Comparison of ENCODE assay signal across 1 fruit fly cellular context in the genomic region with DNA sequence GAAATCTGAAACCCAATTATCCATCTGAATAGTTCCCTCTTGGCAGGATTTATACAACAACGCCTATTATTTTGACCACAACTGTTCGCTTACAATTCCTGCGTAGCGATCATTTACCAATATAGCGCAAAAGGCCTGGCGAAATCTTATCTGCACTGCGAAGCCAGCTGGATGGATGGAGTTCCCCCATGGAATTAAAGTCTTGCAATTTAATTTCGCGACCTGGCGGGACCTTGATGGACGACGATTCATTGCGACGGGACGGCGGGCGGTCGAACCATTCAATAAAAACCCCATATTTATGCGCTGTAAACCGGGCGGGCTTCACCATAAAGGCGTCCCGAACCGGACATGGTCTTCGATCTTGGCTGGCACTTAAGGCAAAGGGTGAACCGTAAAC.
A peak's percentile ranks its signal among the peaks of the same experiment; 100 is the strongest.
TF ChIP-seq lines count a peak whose summit lies in the region.

No protein-coding gene starts in this region.

TF ChIP-seq in whole organism, prepupa, 60 proteins besides CTCF, POLR2A, EP300 and RAD21 (continued from another document):
- TF ChIP-seq acj6 (GFP tag; optimal IDR thresholded peaks at IDR 0.05; lab: Kevin White, UChicago): no peak
- TF ChIP-seq CG6808 (GFP tag; optimal IDR thresholded peaks at IDR 0.05; lab: Kevin White, UChicago): peak; percentile 33
- TF ChIP-seq fd85E (GFP tag; optimal IDR thresholded peaks at IDR 0.05; lab: Kevin White, UChicago): no peak
- no peak for TF ChIP-seq CG11762 (GFP tag; optimal IDR thresholded peaks at IDR 0.05; lab: Kevin White, UChicago; ENCODE audit: insufficient read depth)
- TF ChIP-seq achi (GFP tag; optimal IDR thresholded peaks at IDR 0.05; lab: Kevin White, UChicago): no peak
- no peak for TF ChIP-seq pdm3 (GFP tag; optimal IDR thresholded peaks at IDR 0.05; lab: Kevin White, UChicago)
- TF ChIP-seq Smox (GFP tag; optimal IDR thresholded peaks at IDR 0.05; lab: Kevin White, UChicago): no peak
- no peak for TF ChIP-seq spab (GFP tag; optimal IDR thresholded peaks at IDR 0.05; lab: Kevin White, UChicago)
- TF ChIP-seq svp (GFP tag; lab: Kevin White, UChicago): no peak
- TF ChIP-seq salr (GFP tag; optimal IDR thresholded peaks at IDR 0.05; lab: Kevin White, UChicago): no peak
- no peak for TF ChIP-seq Sox14 (GFP tag; optimal IDR thresholded peaks at IDR 0.05; lab: Kevin White, UChicago)
- TF ChIP-seq CG15336 (GFP tag; IDR thresholded peaks at IDR 0.05; lab: Robert Waterston, UW): no peak
- no peak for TF ChIP-seq vri (GFP tag; optimal IDR thresholded peaks at IDR 0.05; lab: Kevin White, UChicago)
- TF ChIP-seq CG10669 (GFP tag; optimal IDR thresholded peaks at IDR 0.05; lab: Kevin White, UChicago): peak; percentile 13
- TF ChIP-seq dac (GFP tag; optimal IDR thresholded peaks at IDR 0.05; lab: Kevin White, UChicago): no peak
- peak; percentile 23 for TF ChIP-seq topi (GFP tag; optimal IDR thresholded peaks at IDR 0.05; lab: Kevin White, UChicago)
- peak; percentile 21 for TF ChIP-seq Hr39 (GFP tag; optimal IDR thresholded peaks at IDR 0.05; lab: Kevin White, UChicago)
- peak; percentile 31 for TF ChIP-seq CG7368 (GFP tag; optimal IDR thresholded peaks at IDR 0.05; lab: Kevin White, UChicago)
- peak; percentile 8 for TF ChIP-seq CG3032 (tag; optimal IDR thresholded peaks at IDR 0.05; lab: Kevin White, UChicago)
- no peak for TF ChIP-seq Met (GFP tag; optimal IDR thresholded peaks at IDR 0.05; lab: Kevin White, UChicago)
- TF ChIP-seq CG10631 (GFP tag; optimal IDR thresholded peaks at IDR 0.05; lab: Kevin White, UChicago): no peak
- no peak for TF ChIP-seq net (GFP tag; optimal IDR thresholded peaks at IDR 0.05; lab: Kevin White, UChicago)
- TF ChIP-seq CG4318 (GFP tag; optimal IDR thresholded peaks at IDR 0.05; lab: Kevin White, UChicago): no peak
- TF ChIP-seq ss (GFP tag; optimal IDR thresholded peaks at IDR 0.05; lab: Kevin White, UChicago): no peak
- TF ChIP-seq Blimp-1 (GFP tag; optimal IDR thresholded peaks at IDR 0.05; lab: Kevin White, UChicago): no peak
- no peak for TF ChIP-seq CG6854 (GFP tag; optimal IDR thresholded peaks at IDR 0.05; lab: Kevin White, UChicago)
- peak; percentile 56; the same call in 1 of the 3 replicates for TF ChIP-seq CG6163 (GFP tag; IDR thresholded peaks at IDR 0.05; lab: Robert Waterston, UW)
- TF ChIP-seq cyc (GFP tag; optimal IDR thresholded peaks at IDR 0.05; lab: Kevin White, UChicago): no peak
- no peak for TF ChIP-seq CG6792 (GFP tag; optimal IDR thresholded peaks at IDR 0.05; lab: Kevin White, UChicago)
- no peak for TF ChIP-seq CG11902 (GFP tag; optimal IDR thresholded peaks at IDR 0.05; lab: Kevin White, UChicago)
- no peak for TF ChIP-seq CG11294 (GFP tag; IDR thresholded peaks at IDR 0.05; lab: Robert Waterston, UW)
- TF ChIP-seq CG3919 (GFP tag; optimal IDR thresholded peaks at IDR 0.05; lab: Kevin White, UChicago): no peak
- no peak for TF ChIP-seq CG31627 (GFP tag; optimal IDR thresholded peaks at IDR 0.05; lab: Kevin White, UChicago)
- no peak for TF ChIP-seq OdsH (GFP tag; optimal IDR thresholded peaks at IDR 0.05; lab: Kevin White, UChicago)
- no peak for TF ChIP-seq Ets21C (GFP tag; optimal IDR thresholded peaks at IDR 0.05; lab: Kevin White, UChicago)
- TF ChIP-seq Hr38 (GFP tag; optimal IDR thresholded peaks at IDR 0.05; lab: Kevin White, UChicago): no peak
